Fruit fly (Drosophila melanogaster) whole organism, embryonic: ENCODE data around the gene CG9674.

Source experiments
- ATbp ChIP-seq: fragments of 200-800 bp; sonication (Bioruptor generic); optimal IDR thresholded peaks from 2 replicates; lab custom pipeline; 2017; ENCODE audit warnings: missing biosample characterization, mild to moderate bottlenecking, missing genetic modification characterization, missing genetic modification reagents
- Antp ChIP-seq: fragments of 200-800 bp; sonication (Bioruptor generic); optimal IDR thresholded peaks from 3 replicates; lab custom pipeline; 2016; ENCODE audit warnings: missing biosample characterization, missing genetic modification characterization
- Bdp1 ChIP-seq: fragments of 200-800 bp; sonication (Bioruptor generic); optimal IDR thresholded peaks from 3 replicates; lab custom pipeline; 2016; ENCODE audit warnings: missing biosample characterization, missing genetic modification characterization
- Bgb ChIP-seq: fragments of 200-800 bp; sonication (Bioruptor generic); IDR thresholded peaks from 2 replicates; pipeline ENCODE4 v1.3.6; 2022; ENCODE audit warnings: missing biosample characterization, missing genetic modification characterization; ENCODE audit not compliant: partially characterized antibody
- CG10565 ChIP-seq: fragments of 200-800 bp; sonication (Bioruptor generic); optimal IDR thresholded peaks from 3 replicates; lab custom pipeline; 2016; ENCODE audit warnings: missing biosample characterization, mild to moderate bottlenecking, missing genetic modification characterization
- CG11247 ChIP-seq: fragments of 200-800 bp; sonication (Bioruptor generic); IDR thresholded peaks from 2 replicates; pipeline ENCODE4 v1.3.6; 2022; ENCODE audit warnings: missing biosample characterization, missing genetic modification characterization
- CG11696 ChIP-seq: fragments of 200-800 bp; sonication (Bioruptor generic); IDR thresholded peaks from 2 replicates; pipeline ENCODE4 v1.3.6; 2022; ENCODE audit warnings: missing biosample characterization, missing genetic modification characterization
- CG12942 ChIP-seq: fragments of 200-800 bp; sonication (Bioruptor generic); optimal IDR thresholded peaks from 3 replicates; lab custom pipeline; 2016; ENCODE audit warnings: missing biosample characterization, missing genetic modification characterization
- CG15514 ChIP-seq: fragments of 200-800 bp; sonication (Bioruptor generic); optimal IDR thresholded peaks from 3 replicates; lab custom pipeline; 2017; ENCODE audit warnings: missing biosample characterization, missing genetic modification characterization, mild to moderate bottlenecking, moderate library complexity, missing genetic modification reagents
- CG1603 ChIP-seq: fragments of 200-800 bp; sonication (Bioruptor generic); optimal IDR thresholded peaks from 2 replicates; lab custom pipeline; 2019; ENCODE audit warnings: missing biosample characterization, mild to moderate bottlenecking, missing genetic modification characterization, moderate library complexity
- CG17912 ChIP-seq: fragments of 200-800 bp; sonication (Bioruptor generic); optimal IDR thresholded peaks from 2 replicates; lab custom pipeline; 2018; ENCODE audit warnings: missing biosample characterization, mild to moderate bottlenecking, missing genetic modification characterization
- CG2116 ChIP-seq: fragments of 200-800 bp; sonication (Bioruptor generic); optimal IDR thresholded peaks from 3 replicates; lab custom pipeline; 2018; ENCODE audit warnings: missing biosample characterization, mild to moderate bottlenecking, missing genetic modification characterization
- CG30431 ChIP-seq: fragments of 200-800 bp; sonication (Bioruptor generic); optimal IDR thresholded peaks from 2 replicates; lab custom pipeline; 2017; ENCODE audit warnings: missing biosample characterization, missing genetic modification characterization
- CG3065 ChIP-seq: fragments of 200-800 bp; sonication (Bioruptor generic); optimal IDR thresholded peaks from 2 replicates; lab custom pipeline; 2016; ENCODE audit warnings: missing biosample characterization, missing genetic modification characterization
- CG3407 ChIP-seq: fragments of 200-800 bp; sonication (Bioruptor generic); optimal IDR thresholded peaks from 2 replicates; lab custom pipeline; 2018; ENCODE audit warnings: missing biosample characterization, mild to moderate bottlenecking, missing genetic modification characterization
- CG42726 ChIP-seq: fragments of 200-800 bp; sonication (Bioruptor generic); IDR thresholded peaks from 2 replicates; pipeline ENCODE4 v1.3.6; 2022; ENCODE audit warnings: missing biosample characterization, missing genetic modification characterization; ENCODE audit not compliant: partially characterized antibody
- CG4328 ChIP-seq: fragments of 200-800 bp; sonication (Bioruptor generic); optimal IDR thresholded peaks from 3 replicates; lab custom pipeline; 2017; ENCODE audit warnings: missing biosample characterization, missing genetic modification reagents, missing genetic modification characterization
- CG4424 ChIP-seq: fragments of 200-800 bp; sonication (Bioruptor generic); optimal IDR thresholded peaks from 3 replicates; lab custom pipeline; 2016; ENCODE audit warnings: missing biosample characterization, missing genetic modification characterization
- CG6854 ChIP-seq: fragments of 200-800 bp; sonication (Bioruptor generic); optimal IDR thresholded peaks from 3 replicates; lab custom pipeline; 2017; ENCODE audit warnings: missing biosample characterization, mild to moderate bottlenecking, missing genetic modification characterization
- CG7357 ChIP-seq: fragments of 200-800 bp; sonication (Bioruptor generic); IDR thresholded peaks from 3 replicates; pipeline ENCODE4 v1.3.6; 2022; ENCODE audit warnings: missing biosample characterization, missing genetic modification characterization
- CG7928 ChIP-seq: fragments of 200-800 bp; sonication (Bioruptor generic); optimal IDR thresholded peaks from 2 replicates; lab custom pipeline; 2017; ENCODE audit warnings: missing biosample characterization, mild to moderate bottlenecking, missing genetic modification characterization
- CG8089 ChIP-seq: fragments of 200-800 bp; sonication (Bioruptor generic); optimal IDR thresholded peaks from 3 replicates; lab custom pipeline; 2016; ENCODE audit warnings: missing biosample characterization, missing genetic modification characterization
- CG8388 ChIP-seq: fragments of 200-800 bp; sonication (Bioruptor generic); optimal IDR thresholded peaks from 2 replicates; lab custom pipeline; 2019; ENCODE audit warnings: missing biosample characterization, mild to moderate bottlenecking, missing genetic modification characterization, moderate library complexity
- D ChIP-seq, 2 experiments: fragments of 200-800 bp in 1 of 2; fragments of >200 bp in 1 of 2; sonication (Bioruptor generic) in 1 of 2; optimal IDR thresholded peaks; 2 replicates in 1 of 2; 3 replicates in 1 of 2; lab custom pipeline; 2017; ENCODE audit warnings: mild to moderate bottlenecking in 1 of 2, missing biosample characterization in 1 of 2, missing genetic modification characterization in 1 of 2, missing genetic modification reagents in 1 of 2
- H15 ChIP-seq: fragments of 200-800 bp; sonication (Bioruptor generic); IDR thresholded peaks from 3 replicates; pipeline ENCODE4 v1.3.6; 2022; ENCODE audit warnings: missing biosample characterization, missing genetic modification characterization
- HLHmδ ChIP-seq: fragments of 200-800 bp; sonication (Bioruptor generic); optimal IDR thresholded peaks from 2 replicates; lab custom pipeline; 2018; ENCODE audit warnings: missing biosample characterization, mild to moderate bottlenecking, missing genetic modification characterization, moderate library complexity
- Hand ChIP-seq: fragments of 200-800 bp; sonication (Bioruptor generic); optimal IDR thresholded peaks from 2 replicates; lab custom pipeline; 2017; ENCODE audit warnings: mild to moderate bottlenecking, missing biosample characterization, missing genetic modification reagents, missing genetic modification characterization
- HmgZ ChIP-seq: fragments of 200-800 bp; sonication (Bioruptor generic); optimal IDR thresholded peaks from 2 replicates; lab custom pipeline; 2018; ENCODE audit warnings: missing biosample characterization, mild to moderate bottlenecking, missing genetic modification characterization
- Hmx ChIP-seq: fragments of 200-800 bp; sonication (Bioruptor generic); optimal IDR thresholded peaks from 2 replicates; lab custom pipeline; 2016; ENCODE audit warnings: missing biosample characterization, missing genetic modification characterization
- MESR4 ChIP-seq: fragments of 200-800 bp; sonication (Bioruptor generic); optimal IDR thresholded peaks from 2 replicates; lab custom pipeline; 2018; ENCODE audit warnings: missing biosample characterization, mild to moderate bottlenecking, missing genetic modification characterization, moderate library complexity
- Mes4 ChIP-seq: fragments of 200-800 bp; sonication (Bioruptor generic); optimal IDR thresholded peaks from 2 replicates; lab custom pipeline; 2016; ENCODE audit warnings: missing biosample characterization, missing genetic modification characterization
- Nf-YB ChIP-seq: fragments of 200-800 bp; sonication (Bioruptor generic); optimal IDR thresholded peaks from 3 replicates; lab custom pipeline; 2019; ENCODE audit warnings: missing biosample characterization, mild to moderate bottlenecking, missing genetic modification characterization, moderate library complexity
- Vsx1 ChIP-seq: fragments of 200-800 bp; sonication (Bioruptor generic); optimal IDR thresholded peaks from 2 replicates; lab custom pipeline; 2017; ENCODE audit warnings: missing biosample characterization, mild to moderate bottlenecking, missing genetic modification characterization, missing genetic modification reagents
- amos ChIP-seq: fragments of 200-800 bp; sonication (Bioruptor generic); IDR thresholded peaks from 2 replicates; pipeline ENCODE4 v1.3.6; 2022; ENCODE audit warnings: missing biosample characterization, missing genetic modification characterization; ENCODE audit not compliant: partially characterized antibody
- az2 ChIP-seq: fragments of 200-800 bp; sonication (Bioruptor generic); optimal IDR thresholded peaks from 3 replicates; lab custom pipeline; 2016; ENCODE audit warnings: missing biosample characterization, missing genetic modification characterization
- cas ChIP-seq: fragments of 200-800 bp; sonication (Bioruptor generic); IDR thresholded peaks from 2 replicates; pipeline ENCODE4 v1.3.6; 2022; ENCODE audit warnings: missing biosample characterization, missing genetic modification characterization
- da ChIP-seq: fragments of 200-800 bp; sonication (Bioruptor generic); optimal IDR thresholded peaks from 2 replicates; lab custom pipeline; 2016; ENCODE audit warnings: missing biosample characterization, missing genetic modification characterization
- dmrt99B ChIP-seq: fragments of 200-800 bp; sonication (Bioruptor generic); optimal IDR thresholded peaks from 2 replicates; lab custom pipeline; 2018; ENCODE audit warnings: missing biosample characterization, mild to moderate bottlenecking, missing genetic modification characterization, moderate library complexity
- dysf ChIP-seq: fragments of 200-800 bp; sonication (Bioruptor generic); IDR thresholded peaks from 3 replicates; pipeline ENCODE4 v1.3.6; 2022; ENCODE audit warnings: missing biosample characterization, missing genetic modification characterization
- gcm ChIP-seq: fragments of 200-800 bp; sonication (Bioruptor generic); optimal IDR thresholded peaks from 2 replicates; lab custom pipeline; 2019; ENCODE audit warnings: missing biosample characterization, mild to moderate bottlenecking, missing genetic modification characterization, moderate library complexity
- lola ChIP-seq, 3 experiments: fragments of >200 bp in 2 of 3; fragments of 200-800 bp in 1 of 3; sonication (Bioruptor generic) in 1 of 3; optimal IDR thresholded peaks; 2 replicates each; lab custom pipeline; 2017 to 2019; ENCODE audit warnings: missing biosample characterization in 3 of 3, missing genetic modification characterization in 3 of 3, mild to moderate bottlenecking in 1 of 3, moderate library complexity in 1 of 3
- lov ChIP-seq, 2 experiments: fragments of 200-800 bp in 1 of 2; fragments of >200 bp in 1 of 2; sonication (Bioruptor generic) in 1 of 2; IDR thresholded peaks in 1 of 2; optimal IDR thresholded peaks in 1 of 2; 2 replicates in 1 of 2; 3 replicates in 1 of 2; pipeline versions ENCODE4 v1.3.6 to Lab custom; 2017 to 2022; ENCODE audit warnings: missing biosample characterization in 1 of 2, missing genetic modification characterization in 1 of 2
- nmo ChIP-seq: fragments of 200-800 bp; sonication (Bioruptor generic); optimal IDR thresholded peaks from 2 replicates; lab custom pipeline; 2018; ENCODE audit warnings: missing biosample characterization, mild to moderate bottlenecking, missing genetic modification characterization, moderate library complexity
- peb ChIP-seq: fragments of 200-800 bp; sonication (Bioruptor generic); IDR thresholded peaks from 2 replicates; pipeline ENCODE4 v1.3.6; 2022; ENCODE audit warnings: missing biosample characterization, missing genetic modification characterization
- ranshi ChIP-seq: fragments of 200-800 bp; sonication (Bioruptor generic); IDR thresholded peaks from 2 replicates; pipeline ENCODE4 v1.3.6; 2022; ENCODE audit warnings: missing biosample characterization, missing genetic modification characterization
- rib ChIP-seq: fragments of 200-800 bp; sonication (Bioruptor generic); IDR thresholded peaks from 2 replicates; pipeline ENCODE4 v1.3.6; 2022; ENCODE audit warnings: missing biosample characterization, missing genetic modification characterization
- schlank ChIP-seq: fragments of 200-800 bp; sonication (Bioruptor generic); optimal IDR thresholded peaks from 2 replicates; lab custom pipeline; 2018; ENCODE audit warnings: missing biosample characterization, mild to moderate bottlenecking, missing genetic modification characterization
- seq ChIP-seq: fragments of 200-800 bp; sonication (Bioruptor generic); IDR thresholded peaks from 2 replicates; pipeline ENCODE4 v1.3.6; 2022; ENCODE audit warnings: missing biosample characterization, missing genetic modification characterization
- tin ChIP-seq: fragments of 200-800 bp; sonication (Bioruptor generic); optimal IDR thresholded peaks from 3 replicates; lab custom pipeline; 2016; ENCODE audit warnings: missing biosample characterization, missing genetic modification characterization

The CG9674 gene

DNA sequence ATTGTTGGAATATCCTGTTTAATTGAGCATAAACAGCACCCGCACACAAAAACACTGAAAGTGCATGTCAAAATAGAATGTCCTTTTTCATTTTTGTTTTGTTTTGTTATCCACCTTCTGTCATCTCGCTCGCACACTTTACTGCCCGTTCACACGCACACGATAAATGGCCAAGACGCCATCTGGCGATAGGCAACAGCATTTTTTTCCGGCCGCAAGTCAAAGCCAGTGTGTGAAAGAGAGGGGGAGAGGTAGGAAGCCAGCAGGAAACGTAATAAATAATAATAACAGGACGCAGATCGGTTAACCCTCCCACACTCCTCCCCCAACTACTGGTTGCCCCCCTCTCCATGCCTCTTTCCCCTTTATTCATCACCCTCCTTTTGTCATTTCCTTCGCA is 37.7 kb downstream of the CG9674 start (continued):
- TF ChIP-seq CG1603 (tag; lab: Kevin White, UChicago) (peak; percentile 41), seq (GFP tag; lab: Robert Waterston, UW) (no peak), rib (0 out of 2 replicates have a peak, but pooled peaks have one; percentile 34), lola (GFP tag; optimal IDR thresholded peaks at IDR 0.05; lab: Kevin White, UChicago) (no peak), CG17912 (GFP tag; lab: Kevin White, UChicago) (no peak), schlank (tag; lab: Kevin White, UChicago) (no peak), CG10565 (GFP tag; lab: Kevin White, UChicago) (no peak), CG8388 (GFP tag; lab: Kevin White, UChicago) (no peak), Vsx1 (GFP tag; lab: Kevin White, UChicago) (no peak), Antp (GFP tag; lab: Kevin White, UChicago) (no peak), az2 (peak; percentile 28), ranshi (GFP tag; lab: Robert Waterston, UW) (no peak), CG8089 (GFP tag; lab: Kevin White, UChicago) (peak; percentile 47), CG7928 (GFP tag; lab: Kevin White, UChicago) (no peak), CG4328 (GFP tag; lab: Kevin White, UChicago) (no peak), CG12942 (GFP tag; lab: Kevin White, UChicago) (no peak), CG4424 (peak; percentile 34), gcm (GFP tag; lab: Kevin White, UChicago) (peak; percentile 32), CG15514 (GFP tag; lab: Kevin White, UChicago) (peak; percentile 12), CG42726 (GFP tag; lab: Robert Waterston, UW) (no peak), amos (GFP tag; lab: Robert Waterston, UW) (no peak), MESR4 (no peak), D (optimal IDR thresholded peaks at IDR 0.05; lab: Kevin White, UChicago) (no peak), D (GFP tag; optimal IDR thresholded peaks at IDR 0.05; lab: Kevin White, UChicago) (peak; percentile 19), cas (GFP tag; lab: Robert Waterston, UW) (no peak), CG3407 (GFP tag; lab: Kevin White, UChicago) (no peak), nmo (GFP tag; lab: Kevin White, UChicago) (no peak), Bgb (GFP tag; lab: Robert Waterston, UW) (no peak), CG30431 (GFP tag; lab: Kevin White, UChicago) (no peak), dysf (0 out of 3 replicates have a peak, but pooled peaks have one; percentile 34), tin (GFP tag; lab: Kevin White, UChicago) (peak; percentile 39), CG2116 (GFP tag; lab: Kevin White, UChicago) (peak; percentile 16), H15 (no peak), Bdp1 (GFP tag; lab: Kevin White, UChicago) (no peak), CG7357 (GFP tag; lab: Robert Waterston, UW) (no peak), dmrt99B (tag; lab: Kevin White, UChicago) (no peak), Nf-YB (GFP tag; lab: Kevin White, UChicago) (no peak), CG11247 (peak; percentile 49; the same call in 1 of the 2 replicates), da (peak; percentile 12), CG6854 (GFP tag; lab: Kevin White, UChicago) (no peak), CG3065 (no peak), peb (no peak), Hmx (GFP tag; lab: Kevin White, UChicago) (no peak), HLHmδ (peak; percentile 92), HmgZ (tag; lab: Kevin White, UChicago) (no peak), CG11696 (GFP tag; lab: Robert Waterston, UW) (no peak), Hand (no peak), Mes4 (GFP tag; lab: Kevin White, UChicago) (peak; percentile 38), ATbp (no peak), lov (optimal IDR thresholded peaks at IDR 0.05; lab: Kevin White, UChicago) (no peak), lov (GFP tag; IDR thresholded peaks at IDR 0.05; lab: Robert Waterston, UW) (peak; percentile 57; the same call in 1 of the 3 replicates)
